Worm (Caenorhabditis elegans) whole organism, L3 larva: ENCODE results near the gene end-3.

Experiments used
- R02D3.7 ChIP-seq: fragments of 150-350 bp; optimal IDR thresholded peaks from 2 replicates; lab custom pipeline; 2014; ENCODE audit warnings: missing biosample characterization, missing genetic modification characterization
- ZK546.5 ChIP-seq: sonication (generic microtip); optimal IDR thresholded peaks from 2 replicates; lab custom pipeline; 2017; ENCODE audit warnings: missing biosample characterization, missing genetic modification characterization
- aly-2 ChIP-seq: fragments of 150-350 bp; optimal IDR thresholded peaks from 2 replicates; lab custom pipeline; 2014; ENCODE audit warnings: missing biosample characterization, missing genetic modification characterization
- ama-1 ChIP-seq: fragments of 150-350 bp; optimal IDR thresholded peaks from 2 replicates; lab custom pipeline; 2018
- ceh-16 ChIP-seq: sonication (generic microtip); optimal IDR thresholded peaks from 2 replicates; lab custom pipeline; 2017; ENCODE audit warnings: missing biosample characterization, missing genetic modification characterization
- ceh-28 ChIP-seq: fragments of 150-350 bp; optimal IDR thresholded peaks from 2 replicates; lab custom pipeline; 2014; ENCODE audit warnings: missing biosample characterization, missing genetic modification reagents, missing genetic modification characterization
- ceh-9 ChIP-seq: sonication (generic microtip); optimal IDR thresholded peaks from 2 replicates; lab custom pipeline; 2018; ENCODE audit warnings: missing biosample characterization, missing genetic modification characterization
- daf-12 ChIP-seq: fragments of 150-350 bp; optimal IDR thresholded peaks from 2 replicates; lab custom pipeline; 2014; ENCODE audit warnings: missing biosample characterization, missing genetic modification reagents, missing genetic modification characterization
- egl-5 ChIP-seq: fragments of 150-350 bp; optimal IDR thresholded peaks from 2 replicates; lab custom pipeline; 2017; ENCODE audit warnings: missing biosample characterization, missing genetic modification reagents, missing genetic modification characterization, inconsistent platforms
- elt-1 ChIP-seq: fragments of 150-350 bp; optimal IDR thresholded peaks from 2 replicates; lab custom pipeline; 2014; ENCODE audit warnings: missing biosample characterization, missing genetic modification characterization
- elt-2 ChIP-seq: sonication (generic microtip); optimal IDR thresholded peaks from 2 replicates; lab custom pipeline; 2016; ENCODE audit warnings: missing genetic modification reagents, mild to moderate bottlenecking, missing genetic modification characterization, missing compliant biosample characterization
- elt-3 ChIP-seq, 3 experiments: fragments of 150-350 bp in 1 of 3; sonication (generic microtip) in 2 of 3; optimal IDR thresholded peaks; 2 replicates in 2 of 3; 4 replicates in 1 of 3; lab custom pipeline; 2014 to 2017; ENCODE audit warnings: missing biosample characterization in 3 of 3, missing genetic modification characterization in 3 of 3
- fkh-10 ChIP-seq: sonication (generic microtip); optimal IDR thresholded peaks from 2 replicates; lab custom pipeline; 2017; ENCODE audit warnings: missing biosample characterization, missing genetic modification reagents, missing genetic modification characterization
- fkh-2 ChIP-seq: fragments of 150-350 bp; optimal IDR thresholded peaks from 2 replicates; lab custom pipeline; 2014; ENCODE audit warnings: missing biosample characterization, missing genetic modification reagents, missing genetic modification characterization
- fos-1 ChIP-seq: fragments of 150-350 bp; optimal IDR thresholded peaks from 2 replicates; lab custom pipeline; 2014; ENCODE audit warnings: missing biosample characterization, missing genetic modification characterization
- hmg-11 ChIP-seq: sonication (generic microtip); optimal IDR thresholded peaks from 2 replicates; lab custom pipeline; 2016; ENCODE audit warnings: missing genetic modification characterization, missing compliant biosample characterization
- jun-1 ChIP-seq: fragments of 150-350 bp; optimal IDR thresholded peaks from 2 replicates; lab custom pipeline; 2014; ENCODE audit warnings: missing biosample characterization, missing genetic modification reagents, missing genetic modification characterization
- lin-15B ChIP-seq: fragments of 150-350 bp; optimal IDR thresholded peaks from 2 replicates; lab custom pipeline; 2014; ENCODE audit warnings: missing biosample characterization, missing genetic modification characterization
- lin-39 ChIP-seq: fragments of 150-350 bp; optimal IDR thresholded peaks from 2 replicates; lab custom pipeline; 2018; ENCODE audit warnings: missing biosample characterization, missing genetic modification reagents, missing genetic modification characterization
- lsy-12 ChIP-seq: sonication (generic microtip); optimal IDR thresholded peaks from 2 replicates; lab custom pipeline; 2016; ENCODE audit warnings: mild to moderate bottlenecking, missing genetic modification characterization, missing compliant biosample characterization
- mdl-1 ChIP-seq: fragments of 150-350 bp; optimal IDR thresholded peaks from 2 replicates; lab custom pipeline; 2014; ENCODE audit warnings: missing biosample characterization, missing genetic modification characterization
- mml-1 ChIP-seq: fragments of 150-350 bp; sonication (generic microtip); optimal IDR thresholded peaks from 3 replicates; lab custom pipeline; 2014; ENCODE audit warnings: missing biosample characterization, missing genetic modification characterization
- nfya-1 ChIP-seq: sonication (generic microtip); optimal IDR thresholded peaks from 2 replicates; lab custom pipeline; 2017; ENCODE audit warnings: missing genetic modification characterization, mild to moderate bottlenecking, missing compliant biosample characterization, antibody characterized with exemption, moderate library complexity; ENCODE audit not compliant: insufficient read depth
- nhr-11 ChIP-seq: fragments of 150-350 bp; optimal IDR thresholded peaks from 2 replicates; lab custom pipeline; 2014; ENCODE audit warnings: missing biosample characterization, missing genetic modification characterization
- nhr-12 ChIP-seq: fragments of 150-350 bp; optimal IDR thresholded peaks from 2 replicates; lab custom pipeline; 2014; ENCODE audit warnings: missing biosample characterization, missing genetic modification characterization
- nhr-237 ChIP-seq: fragments of 150-350 bp; optimal IDR thresholded peaks from 2 replicates; lab custom pipeline; 2014; ENCODE audit warnings: missing biosample characterization, missing genetic modification characterization
- nhr-67 ChIP-seq: fragments of 150-350 bp; optimal IDR thresholded peaks from 2 replicates; lab custom pipeline; 2014; ENCODE audit warnings: missing biosample characterization, missing genetic modification characterization
- nhr-76 ChIP-seq: fragments of 150-350 bp; sonication (generic microtip); optimal IDR thresholded peaks from 5 replicates; lab custom pipeline; 2014; ENCODE audit warnings: missing biosample characterization, missing genetic modification characterization
- nhr-77 ChIP-seq: fragments of 150-350 bp; optimal IDR thresholded peaks from 2 replicates; lab custom pipeline; 2014; ENCODE audit warnings: missing biosample characterization, missing genetic modification characterization
- pha-4 ChIP-seq: fragments of 150-350 bp; optimal IDR thresholded peaks from 2 replicates; lab custom pipeline; 2014; ENCODE audit warnings: missing biosample characterization, missing genetic modification reagents, missing genetic modification characterization
- pqm-1 ChIP-seq: fragments of 150-350 bp; optimal IDR thresholded peaks from 2 replicates; lab custom pipeline; 2017; ENCODE audit warnings: missing biosample characterization, missing genetic modification characterization, inconsistent platforms
- sea-2 ChIP-seq: fragments of 150-350 bp; sonication (generic microtip); optimal IDR thresholded peaks from 4 replicates; lab custom pipeline; 2014; ENCODE audit warnings: missing biosample characterization, missing genetic modification reagents, missing genetic modification characterization
- skn-1 ChIP-seq: fragments of 150-350 bp; optimal IDR thresholded peaks from 2 replicates; lab custom pipeline; 2014; ENCODE audit warnings: missing biosample characterization, missing genetic modification characterization
- snpc-4 ChIP-seq: fragments of 150-350 bp; optimal IDR thresholded peaks from 2 replicates; lab custom pipeline; 2014; ENCODE audit warnings: missing biosample characterization, missing genetic modification characterization
- tbx-2 ChIP-seq: sonication (generic microtip); optimal IDR thresholded peaks from 2 replicates; lab custom pipeline; 2016; ENCODE audit warnings: mild to moderate bottlenecking, missing genetic modification characterization, missing compliant biosample characterization
- unc-62 ChIP-seq: fragments of 150-350 bp; sonication (generic microtip); optimal IDR thresholded peaks from 4 replicates; lab custom pipeline; 2014; ENCODE audit warnings: missing biosample characterization, missing genetic modification reagents, missing genetic modification characterization
- zag-1 ChIP-seq: fragments of 150-350 bp; optimal IDR thresholded peaks from 2 replicates; lab custom pipeline; 2014; ENCODE audit warnings: missing biosample characterization, missing genetic modification characterization
- ztf-4 ChIP-seq: fragments of 150-350 bp; optimal IDR thresholded peaks from 2 replicates; lab custom pipeline; 2014; ENCODE audit warnings: missing biosample characterization, missing genetic modification characterization

The end-3 gene

ce11 chrV:14014395-14014794, at the start of gene end-3:
TSS of gene end-3 (plus strand) at chrV:14014695.
- TF ChIP-seq ceh-28 (tag; lab: Kevin White, UChicago) (no peak), skn-1 (tag; lab: Kevin White, UChicago) (no peak), pqm-1 (tag; lab: Kevin White, UChicago) (no peak), ceh-16 (no peak), mdl-1 (tag; lab: Kevin White, UChicago) (no peak), egl-5 (no peak), sea-2 (GFP tag; lab: Kevin White, UChicago) (no peak), fkh-2 (tag; lab: Kevin White, UChicago) (no peak), ceh-9 (no peak), unc-62 (GFP tag; lab: Kevin White, UChicago) (no peak), ztf-4 (tag; lab: Kevin White, UChicago) (no peak), tbx-2 (tag; lab: Kevin White, UChicago) (no peak), zag-1 (no peak), lin-39 (tag; lab: Kevin White, UChicago) (no peak), lin-15B (tag; lab: Kevin White, UChicago) (no peak), fkh-10 (GFP tag; lab: Kevin White, UChicago) (no peak), mml-1 (tag; lab: Kevin White, UChicago) (no peak), ZK546.5 (no peak), pha-4 (tag; lab: Kevin White, UChicago) (no peak)

DNA sequence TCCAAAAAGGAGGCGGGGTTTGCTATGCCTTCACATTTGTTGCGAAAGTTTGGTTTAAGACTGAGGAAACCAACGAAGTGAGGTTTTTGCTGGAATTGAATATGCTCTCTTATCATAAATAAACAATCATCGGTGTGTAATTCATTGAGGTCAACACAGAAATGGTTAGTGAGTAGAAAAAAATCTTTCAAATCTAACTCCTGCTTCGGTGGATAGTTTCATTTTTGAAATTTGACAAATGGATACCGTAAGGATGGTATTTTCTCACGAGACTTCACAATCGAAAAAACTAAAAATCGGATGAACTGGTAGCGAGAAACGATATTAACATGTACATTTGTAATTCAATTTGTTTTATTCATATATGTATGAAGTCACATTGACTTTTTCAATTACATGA, 33.7 kb upstream of the end-3 start, which contains the start of gene eol-1:
eol-1 (minus strand) TSS at position 101 of the 400 bp plus-strand sequence.
- TF ChIP-seq lin-39 (tag; lab: Kevin White, UChicago) (no peak), ceh-16 (no peak), ztf-4 (tag; lab: Kevin White, UChicago) (no peak), pqm-1 (tag; lab: Kevin White, UChicago) (no peak)
- TF ChIP-seq, all 47 proteins: peak for 0

ce11 chrV:13981677-13982076, 32.8 kb upstream of the end-3 start:
- no peak for TF ChIP-seq nhr-237
- no peak for TF ChIP-seq lin-39 (tag; lab: Kevin White, UChicago)
- TF ChIP-seq R02D3.7 (tag; lab: Kevin White, UChicago): no peak
- no peak for TF ChIP-seq fos-1 (tag; lab: Kevin White, UChicago)
- no peak for TF ChIP-seq aly-2 (tag; lab: Kevin White, UChicago)
- TF ChIP-seq ama-1 (lab: Kevin White, UChicago): no peak
- no peak for TF ChIP-seq skn-1 (tag; lab: Kevin White, UChicago)
- TF ChIP-seq ceh-16: no peak
- no peak for TF ChIP-seq daf-12 (tag; lab: Kevin White, UChicago)

- TF ChIP-seq ztf-4 (tag; lab: Kevin White, UChicago) (no peak), unc-62 (GFP tag; lab: Kevin White, UChicago) (no peak), elt-1 (tag; lab: Kevin White, UChicago) (no peak), fos-1 (tag; lab: Kevin White, UChicago) (no peak), nhr-77 (tag; lab: Kevin White, UChicago) (no peak)
Observed at ce11 chrV:13984828-13985227, 29.7 kb upstream of the end-3 start, which contains the start of gene end-1. TSS of gene end-1 (plus strand) at chrV:13985128.

- no peak for TF ChIP-seq ZK546.5
- TF ChIP-seq elt-2 (tag; lab: Kevin White, UChicago): peak; percentile 96
- peak; percentile 47 for TF ChIP-seq pqm-1 (tag; lab: Kevin White, UChicago)
- TF ChIP-seq nfya-1: peak; percentile 37
- peak; percentile 30 for TF ChIP-seq jun-1 (tag; lab: Kevin White, UChicago)
- TF ChIP-seq pha-4 (tag; lab: Kevin White, UChicago): peak; percentile 41
- peak; percentile 45 for TF ChIP-seq lsy-12 (tag; lab: Kevin White, UChicago)
- no peak for TF ChIP-seq nhr-76 (tag; lab: Kevin White, UChicago)
- TF ChIP-seq, all 47 proteins: peak for 6
Observed at ce11 chrV:13986823-13987222, 27.7 kb upstream of the end-3 start.

DNA sequence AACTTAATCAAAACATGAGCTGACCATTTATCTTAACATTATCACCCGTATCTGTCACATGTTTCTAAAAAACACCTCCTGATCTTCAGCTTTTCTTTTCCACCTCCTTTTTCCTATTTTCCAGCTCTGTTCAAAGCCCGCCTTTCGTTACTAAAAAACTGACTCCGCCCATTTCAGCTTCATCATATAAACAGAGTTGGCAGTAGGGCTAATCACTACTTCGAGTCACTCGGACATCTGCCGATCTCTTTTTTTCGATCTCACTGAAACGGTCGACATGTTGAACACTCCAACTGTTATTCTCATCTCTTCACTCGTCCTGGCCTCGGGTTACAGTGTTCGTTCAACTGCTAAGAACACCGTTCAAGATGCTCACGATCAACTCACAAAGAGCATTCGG, 22.0 kb upstream of the end-3 start, which contains the start of gene droe-4:
droe-4 (plus strand) TSS at position 172 of the 400 bp plus-strand sequence.
- no peak for TF ChIP-seq pqm-1 (tag; lab: Kevin White, UChicago)
- no peak for TF ChIP-seq nhr-12 (tag; lab: Kevin White, UChicago)
- TF ChIP-seq ama-1 (lab: Kevin White, UChicago): no peak
- TF ChIP-seq snpc-4 (tag; lab: Kevin White, UChicago): no peak
- no peak for TF ChIP-seq elt-3 (tag; optimal IDR thresholded peaks at IDR 0.05; lab: Kevin White, UChicago)
- TF ChIP-seq fkh-10 (GFP tag; lab: Kevin White, UChicago): no peak
- no peak for TF ChIP-seq hmg-11 (tag; lab: Kevin White, UChicago)
- TF ChIP-seq fos-1 (tag; lab: Kevin White, UChicago): no peak
- no peak for TF ChIP-seq nhr-237
- no peak for TF ChIP-seq nhr-77 (tag; lab: Kevin White, UChicago)
- TF ChIP-seq aly-2 (tag; lab: Kevin White, UChicago): no peak
- TF ChIP-seq lin-39 (tag; lab: Kevin White, UChicago): no peak
- TF ChIP-seq lsy-12 (tag; lab: Kevin White, UChicago): no peak
- TF ChIP-seq zag-1: no peak
- no peak for TF ChIP-seq tbx-2 (tag; lab: Kevin White, UChicago)
- TF ChIP-seq nhr-67: no peak
- no peak for TF ChIP-seq fkh-2 (tag; lab: Kevin White, UChicago)
- no peak for TF ChIP-seq nhr-11
